Worm (Caenorhabditis elegans) whole organism, L3 larva: ENCODE results near the gene F17C11.4.

ENCODE experiments used
- R02D3.7 ChIP-seq: fragments of 150-350 bp; optimal IDR thresholded peaks from 2 replicates; lab custom pipeline; 2014; ENCODE audit warnings: missing biosample characterization, missing genetic modification characterization
- ZK546.5 ChIP-seq: sonication (generic microtip); optimal IDR thresholded peaks from 2 replicates; lab custom pipeline; 2017; ENCODE audit warnings: missing biosample characterization, missing genetic modification characterization
- aly-2 ChIP-seq: fragments of 150-350 bp; optimal IDR thresholded peaks from 2 replicates; lab custom pipeline; 2014; ENCODE audit warnings: missing biosample characterization, missing genetic modification characterization
- ama-1 ChIP-seq: fragments of 150-350 bp; optimal IDR thresholded peaks from 2 replicates; lab custom pipeline; 2018
- ceh-16 ChIP-seq: sonication (generic microtip); optimal IDR thresholded peaks from 2 replicates; lab custom pipeline; 2017; ENCODE audit warnings: missing biosample characterization, missing genetic modification characterization
- ceh-28 ChIP-seq: fragments of 150-350 bp; optimal IDR thresholded peaks from 2 replicates; lab custom pipeline; 2014; ENCODE audit warnings: missing biosample characterization, missing genetic modification reagents, missing genetic modification characterization
- ceh-82 ChIP-seq: fragments of 150-350 bp; optimal IDR thresholded peaks from 2 replicates; lab custom pipeline; 2014; ENCODE audit warnings: missing biosample characterization, missing genetic modification characterization
- ceh-9 ChIP-seq: sonication (generic microtip); optimal IDR thresholded peaks from 2 replicates; lab custom pipeline; 2018; ENCODE audit warnings: missing biosample characterization, missing genetic modification characterization
- daf-12 ChIP-seq: fragments of 150-350 bp; optimal IDR thresholded peaks from 2 replicates; lab custom pipeline; 2014; ENCODE audit warnings: missing biosample characterization, missing genetic modification reagents, missing genetic modification characterization
- egl-27 ChIP-seq: sonication (generic microtip); optimal IDR thresholded peaks from 4 replicates; lab custom pipeline; 2017; ENCODE audit warnings: missing biosample characterization, missing genetic modification reagents, missing genetic modification characterization
- egl-5 ChIP-seq: fragments of 150-350 bp; optimal IDR thresholded peaks from 2 replicates; lab custom pipeline; 2017; ENCODE audit warnings: missing biosample characterization, missing genetic modification reagents, missing genetic modification characterization, inconsistent platforms
- elt-1 ChIP-seq: fragments of 150-350 bp; optimal IDR thresholded peaks from 2 replicates; lab custom pipeline; 2014; ENCODE audit warnings: missing biosample characterization, missing genetic modification characterization
- elt-2 ChIP-seq: sonication (generic microtip); optimal IDR thresholded peaks from 2 replicates; lab custom pipeline; 2016; ENCODE audit warnings: missing genetic modification reagents, mild to moderate bottlenecking, missing genetic modification characterization, missing compliant biosample characterization
- elt-3 ChIP-seq, 3 experiments: fragments of 150-350 bp in 1 of 3; sonication (generic microtip) in 2 of 3; optimal IDR thresholded peaks; 2 replicates in 2 of 3; 4 replicates in 1 of 3; lab custom pipeline; 2014 to 2017; ENCODE audit warnings: missing biosample characterization in 3 of 3, missing genetic modification characterization in 3 of 3
- eor-1 ChIP-seq, 2 experiments: fragments of 150-350 bp; optimal IDR thresholded peaks; 2 replicates each; lab custom pipeline; 2014 to 2018; ENCODE audit warnings: missing biosample characterization in 2 of 2, missing genetic modification characterization in 2 of 2
- fkh-10 ChIP-seq: sonication (generic microtip); optimal IDR thresholded peaks from 2 replicates; lab custom pipeline; 2017; ENCODE audit warnings: missing biosample characterization, missing genetic modification reagents, missing genetic modification characterization
- fkh-2 ChIP-seq: fragments of 150-350 bp; optimal IDR thresholded peaks from 2 replicates; lab custom pipeline; 2014; ENCODE audit warnings: missing biosample characterization, missing genetic modification reagents, missing genetic modification characterization
- fos-1 ChIP-seq: fragments of 150-350 bp; optimal IDR thresholded peaks from 2 replicates; lab custom pipeline; 2014; ENCODE audit warnings: missing biosample characterization, missing genetic modification characterization
- hmg-11 ChIP-seq: sonication (generic microtip); optimal IDR thresholded peaks from 2 replicates; lab custom pipeline; 2016; ENCODE audit warnings: missing genetic modification characterization, missing compliant biosample characterization
- jun-1 ChIP-seq: fragments of 150-350 bp; optimal IDR thresholded peaks from 2 replicates; lab custom pipeline; 2014; ENCODE audit warnings: missing biosample characterization, missing genetic modification reagents, missing genetic modification characterization
- lin-15B ChIP-seq: fragments of 150-350 bp; optimal IDR thresholded peaks from 2 replicates; lab custom pipeline; 2014; ENCODE audit warnings: missing biosample characterization, missing genetic modification characterization
- lin-39 ChIP-seq: fragments of 150-350 bp; optimal IDR thresholded peaks from 2 replicates; lab custom pipeline; 2018; ENCODE audit warnings: missing biosample characterization, missing genetic modification reagents, missing genetic modification characterization
- lsy-12 ChIP-seq: sonication (generic microtip); optimal IDR thresholded peaks from 2 replicates; lab custom pipeline; 2016; ENCODE audit warnings: mild to moderate bottlenecking, missing genetic modification characterization, missing compliant biosample characterization
- mdl-1 ChIP-seq: fragments of 150-350 bp; optimal IDR thresholded peaks from 2 replicates; lab custom pipeline; 2014; ENCODE audit warnings: missing biosample characterization, missing genetic modification characterization
- mml-1 ChIP-seq: fragments of 150-350 bp; sonication (generic microtip); optimal IDR thresholded peaks from 3 replicates; lab custom pipeline; 2014; ENCODE audit warnings: missing biosample characterization, missing genetic modification characterization
- nfya-1 ChIP-seq: sonication (generic microtip); optimal IDR thresholded peaks from 2 replicates; lab custom pipeline; 2017; ENCODE audit warnings: missing genetic modification characterization, mild to moderate bottlenecking, missing compliant biosample characterization, antibody characterized with exemption, moderate library complexity; ENCODE audit not compliant: insufficient read depth
- nhr-11 ChIP-seq: fragments of 150-350 bp; optimal IDR thresholded peaks from 2 replicates; lab custom pipeline; 2014; ENCODE audit warnings: missing biosample characterization, missing genetic modification characterization
- nhr-12 ChIP-seq: fragments of 150-350 bp; optimal IDR thresholded peaks from 2 replicates; lab custom pipeline; 2014; ENCODE audit warnings: missing biosample characterization, missing genetic modification characterization
- nhr-23 ChIP-seq: fragments of 150-350 bp; optimal IDR thresholded peaks from 2 replicates; lab custom pipeline; 2014; ENCODE audit warnings: missing biosample characterization, missing genetic modification reagents, missing genetic modification characterization
- nhr-237 ChIP-seq: fragments of 150-350 bp; optimal IDR thresholded peaks from 2 replicates; lab custom pipeline; 2014; ENCODE audit warnings: missing biosample characterization, missing genetic modification characterization
- nhr-25 ChIP-seq: sonication (generic microtip); optimal IDR thresholded peaks from 2 replicates; lab custom pipeline; 2017; ENCODE audit warnings: missing biosample characterization, missing genetic modification characterization
- nhr-28 ChIP-seq: fragments of 150-350 bp; optimal IDR thresholded peaks from 2 replicates; lab custom pipeline; 2014; ENCODE audit warnings: missing biosample characterization, missing genetic modification characterization
- nhr-43 ChIP-seq: sonication (generic microtip); optimal IDR thresholded peaks from 2 replicates; lab custom pipeline; 2016; ENCODE audit warnings: mild to moderate bottlenecking, missing genetic modification characterization, missing compliant biosample characterization; ENCODE audit not compliant: poor library complexity, severe bottlenecking
- nhr-67 ChIP-seq: fragments of 150-350 bp; optimal IDR thresholded peaks from 2 replicates; lab custom pipeline; 2014; ENCODE audit warnings: missing biosample characterization, missing genetic modification characterization
- nhr-76 ChIP-seq: fragments of 150-350 bp; sonication (generic microtip); optimal IDR thresholded peaks from 5 replicates; lab custom pipeline; 2014; ENCODE audit warnings: missing biosample characterization, missing genetic modification characterization
- nhr-77 ChIP-seq: fragments of 150-350 bp; optimal IDR thresholded peaks from 2 replicates; lab custom pipeline; 2014; ENCODE audit warnings: missing biosample characterization, missing genetic modification characterization
- pha-4 ChIP-seq: fragments of 150-350 bp; optimal IDR thresholded peaks from 2 replicates; lab custom pipeline; 2014; ENCODE audit warnings: missing biosample characterization, missing genetic modification reagents, missing genetic modification characterization
- pqm-1 ChIP-seq: fragments of 150-350 bp; optimal IDR thresholded peaks from 2 replicates; lab custom pipeline; 2017; ENCODE audit warnings: missing biosample characterization, missing genetic modification characterization, inconsistent platforms
- sea-2 ChIP-seq: fragments of 150-350 bp; sonication (generic microtip); optimal IDR thresholded peaks from 4 replicates; lab custom pipeline; 2014; ENCODE audit warnings: missing biosample characterization, missing genetic modification reagents, missing genetic modification characterization
- skn-1 ChIP-seq: fragments of 150-350 bp; optimal IDR thresholded peaks from 2 replicates; lab custom pipeline; 2014; ENCODE audit warnings: missing biosample characterization, missing genetic modification characterization
- snpc-4 ChIP-seq: fragments of 150-350 bp; optimal IDR thresholded peaks from 2 replicates; lab custom pipeline; 2014; ENCODE audit warnings: missing biosample characterization, missing genetic modification characterization
- tbx-2 ChIP-seq: sonication (generic microtip); optimal IDR thresholded peaks from 2 replicates; lab custom pipeline; 2016; ENCODE audit warnings: mild to moderate bottlenecking, missing genetic modification characterization, missing compliant biosample characterization
- unc-39 ChIP-seq: sonication (generic microtip); optimal IDR thresholded peaks from 4 replicates; lab custom pipeline; 2017; ENCODE audit warnings: missing biosample characterization, missing genetic modification characterization
- unc-62 ChIP-seq: fragments of 150-350 bp; sonication (generic microtip); optimal IDR thresholded peaks from 4 replicates; lab custom pipeline; 2014; ENCODE audit warnings: missing biosample characterization, missing genetic modification reagents, missing genetic modification characterization
- zag-1 ChIP-seq: fragments of 150-350 bp; optimal IDR thresholded peaks from 2 replicates; lab custom pipeline; 2014; ENCODE audit warnings: missing biosample characterization, missing genetic modification characterization
- ztf-11 ChIP-seq: fragments of 150-350 bp; optimal IDR thresholded peaks from 2 replicates; lab custom pipeline; 2014; ENCODE audit warnings: missing biosample characterization, missing genetic modification characterization
- ztf-4 ChIP-seq: fragments of 150-350 bp; optimal IDR thresholded peaks from 2 replicates; lab custom pipeline; 2014; ENCODE audit warnings: missing biosample characterization, missing genetic modification characterization

The F17C11.4 gene

ce11 chrV:10961448-10961870 lies 9.8 kb downstream of the F17C11.4 start:
- no peak for TF ChIP-seq ceh-16 (tag; lab: Kevin White, UChicago)
- TF ChIP-seq nhr-28 (tag; lab: Kevin White, UChicago) = no peak
- peak; percentile 34 for TF ChIP-seq pha-4 (tag; lab: Kevin White, UChicago)
- TF ChIP-seq ama-1 = peak; percentile 60
- no peak for TF ChIP-seq mdl-1 (tag; lab: Kevin White, UChicago)
- peak; percentile 43 for TF ChIP-seq lsy-12 (tag; lab: Kevin White, UChicago)
- TF ChIP-seq nhr-25 (tag; lab: Kevin White, UChicago) = no peak
- TF ChIP-seq aly-2 (tag; lab: Kevin White, UChicago) = no peak
- TF ChIP-seq zag-1 (tag; lab: Kevin White, UChicago) = no peak
- TF ChIP-seq egl-27 (tag; lab: Kevin White, UChicago) = no peak
- TF ChIP-seq fos-1 (tag; lab: Kevin White, UChicago) = no peak
- no peak for TF ChIP-seq nhr-12 (tag; lab: Kevin White, UChicago)
- peak; percentile 59 for TF ChIP-seq tbx-2 (tag; lab: Kevin White, UChicago)
- TF ChIP-seq elt-3 (tag; optimal IDR thresholded peaks at IDR 0.05; lab: Kevin White, UChicago) = no peak
- TF ChIP-seq nfya-1 (tag; lab: Kevin White, UChicago) = peak; percentile 73
- no peak for TF ChIP-seq nhr-237 (tag; lab: Kevin White, UChicago)
- peak; percentile 81 for TF ChIP-seq hmg-11 (tag; lab: Kevin White, UChicago)
- TF ChIP-seq ceh-82 (tag; lab: Kevin White, UChicago) = no peak
- no peak for TF ChIP-seq sea-2 (GFP tag; lab: Kevin White, UChicago)
- peak; percentile 32 for TF ChIP-seq ceh-28
- TF ChIP-seq ztf-11 = no peak
- no peak for TF ChIP-seq elt-1 (tag; lab: Kevin White, UChicago)
- TF ChIP-seq pqm-1 (tag; lab: Kevin White, UChicago) = peak; percentile 20
- no peak for TF ChIP-seq mml-1 (tag; lab: Kevin White, UChicago)
- no peak for TF ChIP-seq skn-1
- no peak for TF ChIP-seq nhr-77
- no peak for TF ChIP-seq nhr-43 (tag; lab: Kevin White, UChicago)
- no peak for TF ChIP-seq ceh-9 (tag; lab: Kevin White, UChicago)
- no peak for TF ChIP-seq eor-1 (tag; optimal IDR thresholded peaks at IDR 0.05; lab: Kevin White, UChicago)
- peak; percentile 76 for TF ChIP-seq egl-5 (tag; lab: Kevin White, UChicago)
- peak; percentile 52 for TF ChIP-seq jun-1 (tag; lab: Kevin White, UChicago)
- TF ChIP-seq fkh-10 = peak; percentile 67
- peak; percentile 51 for TF ChIP-seq nhr-11 (tag; lab: Kevin White, UChicago)
- no peak for TF ChIP-seq nhr-76
- no peak for TF ChIP-seq fkh-2 (tag; lab: Kevin White, UChicago)
- no peak for TF ChIP-seq ztf-4 (tag; lab: Kevin White, UChicago)
- TF ChIP-seq unc-39 = no peak
- peak; percentile 56 for TF ChIP-seq lin-39 (tag; lab: Kevin White, UChicago)
- TF ChIP-seq snpc-4 (tag; lab: Kevin White, UChicago) = peak; percentile 42
- TF ChIP-seq lin-15B (tag; lab: Kevin White, UChicago) = no peak
- no peak for TF ChIP-seq ZK546.5 (tag; lab: Kevin White, UChicago)
- peak; percentile 27 for TF ChIP-seq elt-2 (tag; lab: Kevin White, UChicago)
- no peak for TF ChIP-seq daf-12 (tag; lab: Kevin White, UChicago)
- no peak for TF ChIP-seq R02D3.7 (tag; lab: Kevin White, UChicago)
- TF ChIP-seq unc-62 (GFP tag; lab: Kevin White, UChicago) = no peak
- TF ChIP-seq nhr-67 (tag; lab: Kevin White, UChicago) = no peak
- TF ChIP-seq nhr-23 = no peak
